Worm (Caenorhabditis elegans) whole organism, L1 larva: ENCODE results near the gene his-42.

ENCODE experiments used
- C34B4.2 ChIP-seq: sonication (generic microtip); optimal IDR thresholded peaks from 2 replicates; lab custom pipeline; 2017; ENCODE audit warnings: mild to moderate bottlenecking, missing genetic modification characterization, missing compliant biosample characterization
- ama-1 ChIP-seq: fragments of 150-350 bp; optimal IDR thresholded peaks from 2 replicates; lab custom pipeline; 2014
- blmp-1 ChIP-seq: fragments of 150-350 bp; optimal IDR thresholded peaks from 2 replicates; lab custom pipeline; 2014; ENCODE audit warnings: missing biosample characterization, missing genetic modification characterization
- ceh-8 ChIP-seq: fragments of 200-800 bp; sonication (Bioruptor generic); optimal IDR thresholded peaks from 2 replicates; lab custom pipeline; 2018; ENCODE audit warnings: mild to moderate bottlenecking, missing genetic modification characterization, moderate library complexity, missing compliant biosample characterization
- ceh-88 ChIP-seq: fragments of 200-800 bp; sonication (Bioruptor generic); IDR thresholded peaks from 2 replicates; pipeline ENCODE4 v1.3.6; 2022; ENCODE audit warnings: missing genetic modification characterization, missing compliant biosample characterization
- ceh-90 ChIP-seq: sonication (generic microtip); optimal IDR thresholded peaks from 2 replicates; lab custom pipeline; 2016; ENCODE audit warnings: missing genetic modification characterization, missing compliant biosample characterization
- ces-1 ChIP-seq: fragments of 150-350 bp; optimal IDR thresholded peaks from 2 replicates; lab custom pipeline; 2014; ENCODE audit warnings: missing biosample characterization, missing genetic modification reagents, missing genetic modification characterization
- dpl-1 ChIP-seq, 3 experiments: fragments of 150-350 bp in 2 of 3; sonication (generic microtip) in 1 of 3; optimal IDR thresholded peaks; 2 replicates each; lab custom pipeline; 2014 to 2017; ENCODE audit warnings: missing biosample characterization in 3 of 3, missing genetic modification characterization in 3 of 3, missing genetic modification reagents in 3 of 3
- dsc-1 ChIP-seq: sonication (generic microtip); optimal IDR thresholded peaks from 2 replicates; lab custom pipeline; 2016; ENCODE audit warnings: mild to moderate bottlenecking, missing genetic modification characterization, missing compliant biosample characterization
- efl-1 ChIP-seq, 4 experiments: fragments of 150-350 bp; optimal IDR thresholded peaks in 3 of 4; peaks in 1 of 4; 1 replicate in 1 of 4; 2 replicates in 3 of 4; lab custom pipeline; 2014; ENCODE audit warnings: missing biosample characterization in 2 of 4, missing genetic modification characterization in 2 of 4, missing genetic modification reagents in 2 of 4
- elt-2 ChIP-seq: sonication (generic microtip); optimal IDR thresholded peaks from 2 replicates; lab custom pipeline; 2016; ENCODE audit warnings: missing genetic modification characterization, mild to moderate bottlenecking, inconsistent platforms, missing compliant biosample characterization, missing genetic modification reagents
- elt-3 ChIP-seq, 6 experiments: fragments of 150-350 bp in 1 of 6; sonication (generic microtip); optimal IDR thresholded peaks; 2 replicates each; lab custom pipeline; 2017 to 2018; ENCODE audit warnings: missing biosample characterization in 6 of 6, missing genetic modification characterization in 6 of 6, inconsistent platforms in 1 of 6
- ets-5 ChIP-seq: fragments of 200-800 bp; sonication (Bioruptor generic); IDR thresholded peaks from 2 replicates; pipeline ENCODE4 v1.3.6; 2022; ENCODE audit warnings: missing genetic modification characterization, missing compliant biosample characterization
- fkh-4 ChIP-seq: sonication (generic microtip); optimal IDR thresholded peaks from 2 replicates; lab custom pipeline; 2016; ENCODE audit warnings: missing compliant biosample characterization, missing genetic modification characterization, borderline replicate concordance
- fkh-8 ChIP-seq: sonication (generic microtip); optimal IDR thresholded peaks from 2 replicates; lab custom pipeline; 2016; ENCODE audit warnings: mild to moderate bottlenecking, missing genetic modification characterization, missing compliant biosample characterization
- fos-1 ChIP-seq: fragments of 150-350 bp; optimal IDR thresholded peaks from 2 replicates; lab custom pipeline; 2014; ENCODE audit warnings: missing biosample characterization, missing genetic modification characterization
- hlh-17 ChIP-seq: fragments of 200-800 bp; sonication (Bioruptor generic); optimal IDR thresholded peaks from 2 replicates; lab custom pipeline; 2018; ENCODE audit warnings: missing genetic modification characterization, mild to moderate bottlenecking, missing compliant biosample characterization, moderate library complexity, borderline replicate concordance
- hlh-4 ChIP-seq: sonication (generic microtip); optimal IDR thresholded peaks from 2 replicates; lab custom pipeline; 2016; ENCODE audit warnings: mild to moderate bottlenecking, missing genetic modification characterization, missing compliant biosample characterization
- hpl-2 ChIP-seq: fragments of 150-350 bp; optimal IDR thresholded peaks from 2 replicates; lab custom pipeline; 2014; ENCODE audit warnings: missing biosample characterization, missing genetic modification reagents, missing genetic modification characterization
- irx-1 ChIP-seq: sonication (generic microtip); optimal IDR thresholded peaks from 2 replicates; lab custom pipeline; 2016; ENCODE audit warnings: missing genetic modification characterization, missing compliant biosample characterization
- isw-1 ChIP-seq: fragments of 200-800 bp; sonication (Bioruptor generic); IDR thresholded peaks from 2 replicates; pipeline ENCODE4 v1.3.6; 2022; ENCODE audit warnings: missing genetic modification characterization, missing compliant biosample characterization
- jun-1 ChIP-seq: fragments of 150-350 bp; optimal IDR thresholded peaks from 2 replicates; lab custom pipeline; 2014; ENCODE audit warnings: missing biosample characterization, missing genetic modification reagents, missing genetic modification characterization
- lin-35 ChIP-seq, 2 experiments: fragments of 150-350 bp; optimal IDR thresholded peaks; 2 replicates each; lab custom pipeline; 2014; ENCODE audit warnings: missing biosample characterization in 2 of 2, missing genetic modification characterization in 2 of 2, missing genetic modification reagents in 2 of 2
- lsy-2 ChIP-seq, 2 experiments: fragments of 150-350 bp; optimal IDR thresholded peaks; 2 replicates each; lab custom pipeline; 2014; ENCODE audit warnings: missing biosample characterization in 2 of 2, missing genetic modification characterization in 2 of 2
- mdl-1 ChIP-seq, 2 experiments: fragments of 150-350 bp; optimal IDR thresholded peaks; 2 replicates each; lab custom pipeline; 2014 to 2017; ENCODE audit warnings: missing biosample characterization in 2 of 2, missing genetic modification characterization in 2 of 2, inconsistent platforms in 1 of 2
- mef-2 ChIP-seq: fragments of 150-350 bp; optimal IDR thresholded peaks from 2 replicates; lab custom pipeline; 2014; ENCODE audit warnings: missing biosample characterization, missing genetic modification characterization
- nhr-19 ChIP-seq: fragments of 200-800 bp; sonication (Bioruptor generic); conservative IDR thresholded peaks from 2 replicates; pipeline ENCODE4 v1.3.6; 2022; ENCODE audit warnings: missing genetic modification characterization, missing compliant biosample characterization
- nhr-28 ChIP-seq: fragments of 150-350 bp; optimal IDR thresholded peaks from 2 replicates; lab custom pipeline; 2014; ENCODE audit warnings: missing biosample characterization, missing genetic modification characterization
- nhr-47 ChIP-seq: sonication (generic microtip); optimal IDR thresholded peaks from 2 replicates; lab custom pipeline; 2016; ENCODE audit warnings: mild to moderate bottlenecking, missing genetic modification characterization, moderate library complexity, missing compliant biosample characterization
- nhr-71 ChIP-seq: sonication (generic microtip); optimal IDR thresholded peaks from 2 replicates; lab custom pipeline; 2016; ENCODE audit warnings: mild to moderate bottlenecking, missing genetic modification characterization, moderate library complexity, missing compliant biosample characterization
- nhr-77 ChIP-seq: fragments of 150-350 bp; optimal IDR thresholded peaks from 2 replicates; lab custom pipeline; 2014; ENCODE audit warnings: missing biosample characterization, missing genetic modification characterization
- nhr-84 ChIP-seq: sonication (generic microtip); optimal IDR thresholded peaks from 2 replicates; lab custom pipeline; 2017; ENCODE audit warnings: missing biosample characterization, missing genetic modification characterization
- nhr-85 ChIP-seq: sonication (generic microtip); peaks from one replicate; lab custom pipeline; 2016; ENCODE audit warnings: missing genetic modification characterization, inconsistent platforms, missing compliant biosample characterization
- nhr-90 ChIP-seq: sonication (generic microtip); optimal IDR thresholded peaks from 2 replicates; lab custom pipeline; 2016; ENCODE audit warnings: mild to moderate bottlenecking, missing genetic modification characterization, missing compliant biosample characterization; ENCODE audit not compliant: poor library complexity
- pqm-1 ChIP-seq: sonication (generic microtip); optimal IDR thresholded peaks from 3 replicates; lab custom pipeline; 2017; ENCODE audit warnings: missing biosample characterization, missing genetic modification characterization
- rnt-1 ChIP-seq: sonication (generic microtip); optimal IDR thresholded peaks from 2 replicates; lab custom pipeline; 2016; ENCODE audit warnings: mild to moderate bottlenecking, missing genetic modification characterization, moderate library complexity, missing compliant biosample characterization
- snpc-4 ChIP-seq: fragments of 150-350 bp; optimal IDR thresholded peaks from 2 replicates; lab custom pipeline; 2014; ENCODE audit warnings: missing biosample characterization, missing genetic modification characterization
- sox-4 ChIP-seq: sonication (generic microtip); optimal IDR thresholded peaks from 2 replicates; lab custom pipeline; 2016; ENCODE audit warnings: missing genetic modification characterization, missing compliant biosample characterization
- tbx-2 ChIP-seq: sonication (generic microtip); optimal IDR thresholded peaks from 2 replicates; lab custom pipeline; 2016; ENCODE audit warnings: missing genetic modification characterization, missing compliant biosample characterization
- unc-62 ChIP-seq: fragments of 150-350 bp; optimal IDR thresholded peaks from 2 replicates; lab custom pipeline; 2014; ENCODE audit warnings: missing biosample characterization, missing genetic modification reagents, missing genetic modification characterization
- unc-98 ChIP-seq: fragments of 200-800 bp; sonication (Bioruptor generic); IDR thresholded peaks from 2 replicates; pipeline ENCODE4 v1.3.6; 2022; ENCODE audit warnings: missing genetic modification characterization, missing compliant biosample characterization
- vab-15 ChIP-seq: sonication (generic microtip); optimal IDR thresholded peaks from 2 replicates; lab custom pipeline; 2017; ENCODE audit warnings: missing genotype, mild to moderate bottlenecking, missing genetic modification characterization, missing compliant biosample characterization
- xbp-1 ChIP-seq: sonication (generic microtip); optimal IDR thresholded peaks from 2 replicates; lab custom pipeline; 2016; ENCODE audit warnings: missing genetic modification characterization, missing compliant biosample characterization
- zip-4 ChIP-seq: fragments of 200-800 bp; sonication (Bioruptor generic); optimal IDR thresholded peaks from 2 replicates; lab custom pipeline; 2018; ENCODE audit warnings: mild to moderate bottlenecking, missing genetic modification characterization, moderate library complexity, missing compliant biosample characterization
- ztf-11 ChIP-seq, 2 experiments: sonication (generic microtip); optimal IDR thresholded peaks; 2 replicates each; lab custom pipeline; 2016 to 2017; ENCODE audit warnings: missing genetic modification characterization in 2 of 2, missing biosample characterization in 1 of 2, missing compliant biosample characterization in 1 of 2
- ztf-4 ChIP-seq: fragments of 150-350 bp; optimal IDR thresholded peaks from 2 replicates; lab custom pipeline; 2014; ENCODE audit warnings: missing biosample characterization, missing genetic modification characterization

The his-42 gene

DNA sequence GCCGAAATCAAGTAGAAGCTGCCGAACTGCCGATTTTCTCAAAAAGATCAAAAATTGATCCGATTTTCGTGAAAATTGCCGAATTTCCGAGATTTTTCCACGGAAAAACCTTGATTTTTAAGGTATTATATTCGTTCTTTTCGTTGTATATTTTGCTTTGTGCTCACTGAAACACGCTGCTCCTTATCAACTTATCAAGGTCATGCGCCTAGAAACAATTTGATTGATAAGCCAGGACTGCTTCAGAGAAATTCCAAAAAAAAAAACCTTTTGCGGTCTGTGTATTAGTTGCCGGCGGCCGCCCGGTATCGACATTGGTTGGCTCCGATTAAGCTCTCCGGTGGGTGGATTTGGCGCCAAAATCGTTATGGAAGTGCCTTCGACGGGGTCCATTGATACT lies 34.0 kb upstream of the his-42 start:
- no peak for TF ChIP-seq C34B4.2 (tag; lab: Kevin White, UChicago)
- no peak for TF ChIP-seq unc-62 (GFP tag; lab: Kevin White, UChicago)
- TF ChIP-seq elt-2, result peak; percentile 28
- no peak for TF ChIP-seq nhr-19
- TF ChIP-seq elt-3 (tag; optimal IDR thresholded peaks at IDR 0.05; lab: Kevin White, UChicago), result no peak
- TF ChIP-seq jun-1, result no peak

DNA sequence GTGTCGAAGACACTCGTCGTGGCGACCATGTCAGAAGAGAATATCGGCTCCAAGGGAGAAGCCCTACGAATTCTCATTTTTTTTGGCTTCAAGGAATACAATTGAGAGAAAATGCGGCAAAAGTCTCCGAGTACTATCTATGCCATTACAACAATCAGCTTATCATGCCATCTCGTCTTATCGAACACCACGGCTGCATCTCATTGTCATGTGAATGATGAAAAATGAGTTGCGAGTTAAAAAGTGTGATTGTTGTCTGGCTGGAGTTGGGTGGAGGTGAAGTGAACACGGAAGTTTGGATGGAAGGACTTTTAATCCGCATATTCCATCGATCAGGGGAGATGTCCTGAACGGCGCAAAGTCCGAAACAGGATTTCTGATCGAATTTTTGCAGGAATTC lies 32.4 kb upstream of the his-42 start:
- TF ChIP-seq fos-1 (tag; lab: Kevin White, UChicago), result no peak
- no peak for TF ChIP-seq nhr-84 (tag; lab: Kevin White, UChicago)
- no peak for TF ChIP-seq dsc-1
- no peak for TF ChIP-seq ama-1 (lab: Kevin White, UChicago)
- no peak for TF ChIP-seq snpc-4 (tag; lab: Kevin White, UChicago)
- no peak for TF ChIP-seq hlh-4 (tag; lab: Kevin White, UChicago)
- no peak for TF ChIP-seq fkh-4 (tag; lab: Kevin White, UChicago)
- TF ChIP-seq pqm-1 (tag; lab: Kevin White, UChicago), result no peak
- TF ChIP-seq tbx-2, result no peak
- peak; percentile 50 for TF ChIP-seq nhr-85
- TF ChIP-seq jun-1, result no peak
- TF ChIP-seq unc-98, result no peak
- TF ChIP-seq zip-4, result no peak
- TF ChIP-seq lsy-2 (tag; optimal IDR thresholded peaks at IDR 0.05; lab: Kevin White, UChicago), result no peak
- TF ChIP-seq ceh-8 (GFP tag; lab: Kevin White, UChicago), result no peak
- TF ChIP-seq nhr-19, result no peak
- no peak for TF ChIP-seq nhr-71 (tag; lab: Kevin White, UChicago)
- TF ChIP-seq nhr-77 (tag; lab: Kevin White, UChicago), result no peak
- no peak for TF ChIP-seq mef-2
- TF ChIP-seq efl-1 (optimal IDR thresholded peaks at IDR 0.05; lab: Kevin White, UChicago), result no peak
- TF ChIP-seq efl-1 (GFP tag; optimal IDR thresholded peaks at IDR 0.05 in 1 of 2; lab: Kevin White, UChicago), result peak in 1 of 2 experiments; percentile 86
- TF ChIP-seq vab-15, result no peak
- TF ChIP-seq hpl-2, result no peak
- no peak for TF ChIP-seq ces-1 (GFP tag; lab: Kevin White, UChicago)
- no peak for TF ChIP-seq rnt-1 (tag; lab: Kevin White, UChicago)
- peak; percentile 51 for TF ChIP-seq elt-2
- TF ChIP-seq ceh-88 (GFP tag; lab: Robert Waterston, UW), result no peak
- no peak for TF ChIP-seq isw-1 (GFP tag; lab: Robert Waterston, UW)
- no peak for TF ChIP-seq nhr-47 (tag; lab: Kevin White, UChicago)
- TF ChIP-seq hlh-17 (GFP tag; lab: Kevin White, UChicago), result no peak
- TF ChIP-seq irx-1 (tag; lab: Kevin White, UChicago), result no peak
- TF ChIP-seq lin-35 (GFP tag; optimal IDR thresholded peaks at IDR 0.05; lab: Kevin White, UChicago), result peak in 1 of 2 experiments; percentile 38
- no peak for TF ChIP-seq nhr-28 (tag; lab: Kevin White, UChicago)
- no peak for TF ChIP-seq xbp-1 (tag; lab: Kevin White, UChicago)
- no peak for TF ChIP-seq sox-4 (tag; lab: Kevin White, UChicago)
- no peak for TF ChIP-seq elt-3 (tag; optimal IDR thresholded peaks at IDR 0.05; lab: Kevin White, UChicago)
- TF ChIP-seq ets-5, result no peak
- TF ChIP-seq ceh-90 (tag; lab: Kevin White, UChicago), result no peak
- no peak for TF ChIP-seq ztf-4 (tag; lab: Kevin White, UChicago)
- TF ChIP-seq blmp-1 (tag; lab: Kevin White, UChicago), result no peak
- TF ChIP-seq ztf-11 (tag; optimal IDR thresholded peaks at IDR 0.05; lab: Kevin White, UChicago), result no peak
- no peak for TF ChIP-seq dpl-1 (GFP tag; optimal IDR thresholded peaks at IDR 0.05; lab: Kevin White, UChicago)
- TF ChIP-seq nhr-90 (tag; lab: Kevin White, UChicago), result no peak
- TF ChIP-seq mdl-1 (tag; optimal IDR thresholded peaks at IDR 0.05; lab: Kevin White, UChicago), result peak in 1 of 2 experiments; percentile 14
- no peak for TF ChIP-seq fkh-8 (tag; lab: Kevin White, UChicago)
